Fruit fly (Drosophila melanogaster) S2 (cell line): ENCODE data around the gene CG18788.

Experiments used
- CG8478 ChIP-seq: fragments of >200 bp; optimal IDR thresholded peaks from 2 replicates; lab custom pipeline; 2018
- CTCF ChIP-seq, 2 experiments: fragments of >200 bp; optimal IDR thresholded peaks; 2 replicates each; lab custom pipeline; 2018

The CG18788 gene

DNA sequence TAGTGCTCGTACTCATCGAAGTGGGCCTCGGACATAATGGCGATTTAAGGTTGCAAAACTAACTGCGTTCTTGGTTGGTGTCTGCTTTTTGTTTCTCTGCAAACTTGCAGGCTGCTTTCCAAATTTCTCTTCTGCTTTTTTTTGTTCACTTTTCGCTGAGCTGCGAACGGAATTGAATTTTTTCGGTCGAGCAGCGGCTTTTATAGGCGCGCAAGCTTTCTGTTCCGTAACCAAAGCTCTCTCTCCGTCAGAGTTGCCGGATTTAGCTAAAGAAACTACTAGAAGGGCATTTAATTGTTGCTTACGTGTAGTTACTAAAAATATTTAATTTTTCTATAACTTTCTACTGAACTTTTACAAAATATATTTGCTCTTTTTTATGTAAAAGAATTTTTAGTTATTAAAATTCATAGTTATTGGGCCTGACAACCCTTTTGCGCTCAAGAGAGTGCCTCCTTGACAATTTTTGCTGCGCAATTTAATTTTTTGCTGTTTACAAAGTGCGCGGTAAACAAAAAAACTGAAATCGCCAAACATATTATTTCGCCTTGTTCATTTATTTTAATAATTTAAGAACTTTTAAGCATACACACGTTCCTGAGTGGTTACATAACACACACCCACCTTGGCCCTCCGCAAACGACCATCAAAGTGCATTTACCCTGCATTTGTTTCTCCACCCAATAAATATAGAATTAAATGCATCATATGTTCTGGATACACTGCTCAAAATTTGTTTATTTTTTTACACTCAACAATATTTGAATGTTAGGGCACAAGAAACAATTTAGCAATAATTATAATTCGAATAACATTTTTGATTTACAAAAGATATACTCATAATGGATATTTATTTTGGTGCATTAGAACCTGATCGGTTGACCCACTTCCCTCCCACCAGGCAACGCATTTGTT is 12.2 kb downstream of the CG18788 start, which contains the start of gene CG6770:
Gene CG6770 (minus strand): TSS at position 178 of the 915 bp plus-strand sequence.
- TF ChIP-seq CTCF (optimal IDR thresholded peaks at IDR 0.05; lab: Kevin White, UChicago) = no peak
- TF ChIP-seq CG8478 = no peak

DNA sequence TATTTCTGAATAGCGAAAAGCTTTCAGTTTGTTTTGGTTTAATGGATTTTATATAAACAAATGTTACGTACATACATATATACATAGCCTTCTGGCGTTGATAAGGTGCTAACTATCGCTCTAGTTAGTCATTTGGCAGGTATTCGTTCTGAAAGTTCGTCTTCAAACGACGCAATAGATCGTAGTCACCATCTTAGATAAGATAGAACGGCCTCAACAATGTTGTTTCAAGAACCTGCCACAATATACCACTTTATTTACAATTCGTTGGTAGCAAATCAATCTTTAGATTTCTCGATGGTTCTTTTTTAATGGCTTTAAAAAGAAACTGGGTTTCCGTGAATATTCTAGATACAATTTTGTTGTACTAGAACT is 12.9 kb downstream of the CG18788 start:
- TF ChIP-seq CG8478 (no peak), CTCF (optimal IDR thresholded peaks at IDR 0.05; lab: Kevin White, UChicago) (no peak)

DNA sequence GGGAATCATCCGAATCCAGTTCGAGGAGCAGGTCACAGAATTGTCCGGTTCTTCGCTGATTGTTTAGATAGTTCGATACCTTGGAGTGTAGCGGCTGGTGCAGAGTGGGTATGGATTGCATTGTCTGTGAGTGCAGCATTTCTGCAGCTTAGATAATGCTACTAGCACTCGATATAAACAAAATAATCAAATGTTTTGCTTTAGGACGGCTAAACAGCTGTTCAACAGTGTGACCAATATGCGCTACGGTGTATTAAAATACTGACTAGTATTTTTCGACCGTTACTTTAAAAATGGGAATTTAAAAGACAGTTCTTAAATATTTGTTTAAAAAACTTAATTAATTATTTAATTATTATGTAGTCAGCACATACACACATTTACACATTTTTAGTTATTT is 14.7 kb downstream of the CG18788 start, which contains the start of gene Plzf:
Gene Plzf (minus strand): TSS at position 196 of the 400 bp plus-strand sequence.
- TF ChIP-seq CTCF (optimal IDR thresholded peaks at IDR 0.05; lab: Kevin White, UChicago) (no peak), CG8478 (no peak)

DNA sequence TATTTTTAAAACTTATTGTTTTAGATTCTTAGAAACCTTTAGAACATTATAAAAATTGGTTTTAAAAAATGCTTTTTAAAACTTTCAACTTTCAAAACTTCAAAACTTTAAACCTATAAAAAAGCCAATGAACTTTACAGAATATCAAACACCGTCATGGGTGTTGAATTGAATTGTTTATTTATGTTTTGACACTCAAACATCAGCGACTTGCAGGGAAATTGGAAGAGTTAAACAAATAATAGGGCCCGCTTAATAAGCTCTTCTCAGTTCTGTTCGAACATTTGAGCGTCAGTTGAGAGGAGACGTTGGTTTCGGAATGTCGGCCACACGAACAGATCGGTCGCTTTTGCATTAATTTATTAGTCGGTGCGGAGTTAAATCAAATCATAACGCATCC is 15.1 kb downstream of the CG18788 start, which contains the start of gene PLCXD:
Gene PLCXD (plus strand): TSS at position 286 of the 400 bp plus-strand sequence.
- TF ChIP-seq CTCF (optimal IDR thresholded peaks at IDR 0.05; lab: Kevin White, UChicago) (no peak), CG8478 (no peak)

DNA sequence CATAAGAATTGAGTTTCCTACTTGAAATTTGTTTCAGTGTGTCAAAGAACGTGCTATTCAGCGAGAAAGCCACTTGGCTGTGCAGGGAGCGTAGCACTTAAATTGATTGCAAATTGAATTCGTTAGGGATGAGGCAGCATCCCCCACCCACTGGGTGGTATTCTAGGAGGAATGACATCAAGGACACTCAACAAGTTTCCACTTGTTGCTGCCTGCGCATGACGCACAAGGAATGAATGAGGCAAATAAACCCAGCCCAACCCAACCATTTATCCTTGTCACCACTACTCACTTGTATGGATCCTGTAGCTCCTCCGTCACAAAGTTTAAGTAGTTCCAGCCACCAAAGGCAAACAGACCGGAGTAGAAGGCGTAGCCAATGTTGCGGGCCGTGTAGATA is 19.4 kb downstream of the CG18788 start:
- no peak for TF ChIP-seq CTCF (optimal IDR thresholded peaks at IDR 0.05; lab: Kevin White, UChicago)
- no peak for TF ChIP-seq CG8478

DNA sequence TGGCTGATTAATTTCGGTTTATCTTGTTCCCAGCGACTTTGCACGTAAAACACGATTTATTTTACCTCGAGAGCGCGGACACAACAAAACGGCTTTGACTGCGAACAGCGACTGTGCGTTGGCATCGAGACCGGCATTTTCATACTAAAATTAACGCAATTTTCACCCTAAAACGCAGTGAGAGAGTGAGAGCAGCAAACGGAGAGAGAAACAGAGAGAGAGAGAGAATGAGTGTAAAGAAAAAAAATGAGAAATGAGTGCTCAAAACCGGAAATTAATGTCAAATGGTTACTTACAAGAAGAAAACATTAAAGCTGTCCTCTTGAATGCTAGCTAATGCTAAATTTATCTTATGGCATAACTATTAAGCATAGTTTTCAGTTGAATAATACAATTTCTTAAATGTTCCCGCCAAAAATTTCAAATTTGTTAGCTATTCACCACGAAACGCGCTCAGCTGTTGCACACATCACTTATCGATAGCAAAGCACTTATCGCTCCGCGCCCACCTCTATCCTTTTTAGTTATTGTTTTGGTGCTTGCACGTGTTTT is 21.9 kb downstream of the CG18788 start, which contains the start of the genes JhI-21, RpL7-like and CG34164:
Gene JhI-21 (minus strand): TSS at position 206 of the 552 bp plus-strand sequence.
Gene RpL7-like (plus strand): TSS at position 490 of the 552 bp plus-strand sequence.
Gene CG34164 (plus strand): TSS at position 512 of the 552 bp plus-strand sequence.
- TF ChIP-seq CG8478 (no peak), CTCF (optimal IDR thresholded peaks at IDR 0.05; lab: Kevin White, UChicago) (no peak)

DNA sequence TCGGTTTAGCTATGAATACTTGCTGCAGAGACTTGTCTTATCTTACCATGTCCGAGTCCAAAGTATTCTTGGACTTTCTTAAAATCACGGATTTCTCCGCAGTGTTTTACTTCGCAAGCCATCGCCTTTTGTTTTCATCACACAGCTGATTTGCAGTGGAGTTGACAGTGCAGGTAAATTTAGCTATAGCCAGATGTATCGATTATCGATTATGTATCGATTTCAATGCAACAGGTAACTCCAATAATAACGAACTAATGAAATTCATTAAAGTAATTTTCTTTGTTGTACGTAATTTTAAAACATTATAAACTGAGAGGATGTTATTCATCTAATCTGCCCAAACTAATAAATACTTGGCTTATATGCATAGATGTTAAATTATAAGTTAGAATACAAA is 29.0 kb downstream of the CG18788 start, which contains the start of gene Rab3-GAP:
Gene Rab3-GAP (minus strand): TSS at position 150 of the 400 bp plus-strand sequence.
- no peak for TF ChIP-seq CG8478
- TF ChIP-seq CTCF (optimal IDR thresholded peaks at IDR 0.05; lab: Kevin White, UChicago) = no peak

DNA sequence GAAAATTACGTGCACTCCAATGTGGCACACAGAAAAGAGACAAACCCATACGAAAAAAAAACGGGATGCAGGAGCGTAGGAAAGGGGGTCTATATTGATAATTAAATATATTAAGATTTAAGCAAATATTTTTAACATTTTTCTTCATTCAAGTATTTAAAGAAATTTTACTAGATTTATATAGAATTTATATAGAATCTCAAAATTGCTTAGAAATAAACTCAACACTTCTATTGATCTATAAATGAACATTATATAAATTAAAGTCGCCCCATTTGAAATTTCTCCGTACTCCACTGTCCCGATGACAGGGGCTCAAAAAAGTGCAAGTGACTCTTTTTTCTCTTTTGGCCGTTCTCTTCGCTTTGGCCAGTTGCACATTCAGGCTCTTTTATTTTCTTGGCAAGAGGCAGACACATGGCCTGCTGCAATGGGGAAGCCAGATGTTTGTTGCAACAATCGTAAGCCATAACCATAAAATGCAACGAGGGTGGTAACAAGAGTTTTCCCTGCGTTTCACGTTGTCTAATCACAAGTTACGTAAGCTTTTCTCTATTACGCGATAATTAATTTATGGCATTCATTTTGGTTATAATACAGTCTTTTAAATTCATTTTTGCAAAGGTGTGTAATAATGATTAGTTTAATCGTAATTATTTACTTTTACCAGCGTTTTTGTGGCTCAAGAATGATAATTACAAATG is 31.8 kb downstream of the CG18788 start:
- TF ChIP-seq CG8478 (no peak), CTCF (optimal IDR thresholded peaks at IDR 0.05; lab: Kevin White, UChicago) (no peak)

DNA sequence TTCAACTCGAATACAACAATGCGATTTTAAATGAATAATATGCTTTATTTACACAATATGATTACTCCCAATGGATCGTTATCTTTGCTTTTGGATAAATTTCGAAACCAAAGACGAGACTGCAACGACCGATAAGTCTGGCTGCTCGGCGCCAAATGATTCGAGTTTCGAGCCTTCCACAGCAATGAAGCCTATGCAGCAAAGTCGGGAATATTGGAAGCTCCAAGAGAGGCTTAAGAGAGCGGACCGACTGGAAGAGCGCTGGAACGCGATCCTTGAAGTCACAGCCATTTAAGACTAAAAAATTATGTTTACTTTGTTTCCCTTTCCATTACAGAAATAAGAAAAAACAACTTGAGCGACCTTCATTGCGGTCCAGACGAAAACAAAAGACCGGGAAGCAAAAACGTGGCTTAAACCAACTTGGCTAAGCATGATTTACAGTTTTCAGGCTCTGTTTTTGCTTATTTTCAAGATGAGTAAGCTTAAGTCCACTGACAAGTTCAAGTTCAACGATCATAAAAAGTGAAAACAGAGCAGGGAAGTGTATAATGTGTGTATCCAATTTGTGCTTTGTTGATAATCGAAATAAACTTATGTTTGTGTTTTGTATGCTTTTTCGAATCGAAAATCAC is 32.7 kb downstream of the CG18788 start, which contains the start of gene firl:
Gene firl (minus strand): TSS at position 159 of the 635 bp plus-strand sequence.
- no peak for TF ChIP-seq CG8478
- TF ChIP-seq CTCF (optimal IDR thresholded peaks at IDR 0.05; lab: Kevin White, UChicago) = no peak

DNA sequence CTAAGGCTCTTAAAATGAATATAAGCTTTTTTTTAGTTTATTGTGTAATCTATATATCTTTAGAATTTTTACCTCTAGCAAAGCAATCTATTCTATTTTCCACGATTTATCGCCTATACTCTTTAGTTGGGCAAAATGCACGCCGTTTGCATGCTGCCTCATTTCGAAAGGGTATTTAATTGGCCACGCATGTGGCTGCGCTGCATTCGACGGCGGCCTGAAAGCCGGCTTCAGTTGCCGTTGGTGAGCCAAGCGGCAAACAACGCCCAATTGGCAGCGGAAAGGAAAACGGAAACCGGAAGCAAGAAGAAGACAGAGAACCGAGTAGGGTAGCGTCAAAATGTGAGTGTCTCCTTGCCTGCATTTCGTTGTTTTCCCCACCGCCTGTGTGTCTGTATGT is 41.9 kb downstream of the CG18788 start, which contains the start of gene CG14947:
Gene CG14947 (plus strand): TSS at position 251 of the 400 bp plus-strand sequence.
- TF ChIP-seq CTCF (optimal IDR thresholded peaks at IDR 0.05; lab: Kevin White, UChicago) (no peak), CG8478 (no peak)

DNA sequence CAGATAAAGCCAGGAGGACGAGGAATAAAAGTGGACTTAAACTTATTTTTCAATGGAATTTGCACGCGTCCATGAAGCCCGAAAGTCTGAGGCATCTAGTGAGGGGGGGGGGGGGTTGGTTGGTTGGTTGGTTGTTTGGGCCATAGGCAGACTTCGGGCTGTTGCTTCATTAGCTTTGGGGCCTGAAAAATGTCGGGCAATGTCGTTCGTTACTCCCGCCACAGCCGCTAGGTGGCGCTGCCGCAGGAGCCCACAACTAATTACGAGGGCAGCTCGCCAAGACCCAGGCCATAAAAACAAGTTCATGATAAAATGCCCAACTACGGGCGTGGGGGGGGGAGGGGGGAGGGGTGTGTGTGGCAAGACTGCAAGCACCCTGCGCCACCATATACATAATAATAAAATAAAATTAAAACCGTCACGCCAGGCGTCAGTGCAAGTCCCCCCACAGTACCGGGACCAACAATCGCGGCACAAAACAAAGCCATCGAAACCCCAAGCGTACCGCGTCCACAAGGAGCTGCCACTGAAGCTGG is 44.2 kb downstream of the CG18788 start:
- TF ChIP-seq CG8478 (no peak), CTCF (optimal IDR thresholded peaks at IDR 0.05; lab: Kevin White, UChicago) (peak; percentile 73 to 77)

DNA sequence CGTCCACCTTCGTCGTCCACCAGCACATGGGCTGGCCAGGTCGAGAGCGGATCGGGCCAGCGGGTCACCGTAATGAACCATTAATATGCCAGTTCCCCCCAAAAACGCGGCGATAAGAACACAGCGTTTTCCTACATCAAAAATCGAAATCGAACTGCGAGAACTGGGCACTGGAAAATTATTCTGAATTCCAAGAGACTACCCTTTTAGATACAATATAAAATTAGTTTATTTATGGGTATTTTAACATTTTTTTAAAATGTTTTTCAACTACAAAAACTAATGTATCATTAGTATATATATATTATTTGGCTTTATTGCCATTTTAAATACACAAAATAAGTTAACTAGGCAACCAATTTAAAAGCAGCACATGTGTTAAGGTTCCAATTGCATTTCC is 44.7 kb downstream of the CG18788 start:
- TF ChIP-seq CG8478 (no peak), CTCF (optimal IDR thresholded peaks at IDR 0.05; lab: Kevin White, UChicago) (no peak)

DNA sequence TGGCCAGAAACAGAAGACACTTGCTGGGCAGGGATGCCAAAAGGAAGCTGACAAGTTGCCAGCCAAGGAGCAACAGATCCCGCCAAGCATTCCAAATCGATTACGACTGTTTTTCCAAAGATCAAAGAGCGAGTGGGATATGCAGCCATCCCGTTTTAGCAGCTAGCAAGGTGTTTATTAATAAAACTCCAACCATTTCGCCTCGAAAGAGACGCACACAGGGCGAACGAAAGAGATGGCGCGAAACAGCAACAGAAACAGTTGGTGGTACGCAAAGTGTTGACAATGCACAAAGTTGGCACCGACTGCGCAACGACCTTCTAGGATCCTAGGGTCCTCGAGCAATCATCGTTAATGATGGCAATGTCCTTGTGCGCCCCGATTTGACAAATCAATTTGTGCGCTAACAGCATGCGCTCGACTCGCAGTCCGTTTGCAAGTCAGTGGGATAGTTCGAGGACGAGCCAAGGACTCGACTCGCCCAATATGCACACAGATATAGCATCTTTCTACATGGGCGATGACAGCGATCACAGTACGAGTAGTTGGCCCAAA is 45.9 kb downstream of the CG18788 start:
- TF ChIP-seq CG8478 (no peak), CTCF (optimal IDR thresholded peaks at IDR 0.05; lab: Kevin White, UChicago) (no peak)

DNA sequence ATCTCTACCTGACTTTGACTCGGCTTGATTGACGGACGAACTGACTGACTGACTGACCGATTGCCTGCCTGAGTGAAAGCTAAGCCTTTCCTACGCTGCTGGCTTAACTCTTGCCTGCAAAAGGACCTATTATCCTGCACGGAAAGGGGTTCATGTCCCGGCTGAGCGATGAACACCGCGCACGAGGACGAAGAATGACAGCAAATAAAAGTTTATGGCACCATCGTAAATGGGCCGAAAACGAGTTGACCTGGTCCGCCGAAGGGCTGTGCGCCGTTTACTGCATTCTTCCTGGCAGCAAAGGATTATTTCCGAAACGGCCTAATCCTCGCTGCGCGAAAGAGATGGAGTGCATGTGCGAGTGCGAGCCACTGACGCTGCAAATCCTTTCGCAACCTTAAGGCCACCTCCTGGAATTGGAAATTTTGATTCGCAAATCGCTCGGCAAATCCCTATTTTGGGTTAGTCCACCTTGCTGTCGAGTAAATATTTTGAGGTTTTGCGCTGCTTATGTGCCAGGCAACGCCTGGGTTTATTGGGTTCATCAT is 47.2 kb downstream of the CG18788 start:
- TF ChIP-seq CG8478 (no peak), CTCF (optimal IDR thresholded peaks at IDR 0.05; lab: Kevin White, UChicago) (no peak)
